Fruit fly (Drosophila melanogaster): Measurements from ENCODE around the gene mRpL1.

dm6 chr3R:8275031-8275430 lies 26.2 kb upstream of the mRpL1 start:
- TF ChIP-seq OdsH (GFP tag; optimal IDR thresholded peaks at IDR 0.05) (no peak), Sox102F (GFP tag; optimal IDR thresholded peaks at IDR 0.05) (no peak), CG10669 (GFP tag; optimal IDR thresholded peaks at IDR 0.05) (no peak), CG4318 (GFP tag; optimal IDR thresholded peaks at IDR 0.05) (no peak)
